Worm (Caenorhabditis elegans) whole organism, late embryonic: ENCODE results near the gene lpr-2.

Source experiments
- K09A11.1 ChIP-seq: sonication (generic microtip); optimal IDR thresholded peaks from 2 replicates; lab custom pipeline; 2017; ENCODE audit warnings: antibody characterized with exemption, mild to moderate bottlenecking, missing genetic modification characterization, missing compliant biosample characterization; ENCODE audit not compliant: insufficient read depth
- fkh-10 ChIP-seq: fragments of 150-350 bp; optimal IDR thresholded peaks from 2 replicates; lab custom pipeline; 2014; ENCODE audit warnings: missing biosample characterization, missing genetic modification reagents, missing genetic modification characterization
- nhr-11 ChIP-seq: fragments of 150-350 bp; optimal IDR thresholded peaks from 2 replicates; lab custom pipeline; 2014; ENCODE audit warnings: missing biosample characterization, missing genetic modification characterization
- odd-2 ChIP-seq: sonication (generic microtip); optimal IDR thresholded peaks from 2 replicates; lab custom pipeline; 2017; ENCODE audit warnings: antibody characterized with exemption, mild to moderate bottlenecking, missing genetic modification characterization, missing compliant biosample characterization
- pax-1 ChIP-seq: fragments of 150-350 bp; optimal IDR thresholded peaks from 2 replicates; lab custom pipeline; 2014; ENCODE audit warnings: missing biosample characterization, missing genetic modification characterization

- no peak for TF ChIP-seq nhr-11 (tag; lab: Kevin White, UChicago)
- no peak for TF ChIP-seq pax-1 (tag; lab: Kevin White, UChicago)
- no peak for TF ChIP-seq fkh-10 (GFP tag; lab: Kevin White, UChicago)
- TF ChIP-seq odd-2 (tag; lab: Kevin White, UChicago), result no peak
- no peak for TF ChIP-seq K09A11.1
These were observed 9.5 kb downstream of the lpr-2 start for ce11 chrIV:11788383-11788963.
